Fruit fly (Drosophila melanogaster): ENCODE data around the gene Akh.
A peak's percentile ranks its signal among the peaks of the same experiment; 100 is the strongest.

Akh gene

DNA sequence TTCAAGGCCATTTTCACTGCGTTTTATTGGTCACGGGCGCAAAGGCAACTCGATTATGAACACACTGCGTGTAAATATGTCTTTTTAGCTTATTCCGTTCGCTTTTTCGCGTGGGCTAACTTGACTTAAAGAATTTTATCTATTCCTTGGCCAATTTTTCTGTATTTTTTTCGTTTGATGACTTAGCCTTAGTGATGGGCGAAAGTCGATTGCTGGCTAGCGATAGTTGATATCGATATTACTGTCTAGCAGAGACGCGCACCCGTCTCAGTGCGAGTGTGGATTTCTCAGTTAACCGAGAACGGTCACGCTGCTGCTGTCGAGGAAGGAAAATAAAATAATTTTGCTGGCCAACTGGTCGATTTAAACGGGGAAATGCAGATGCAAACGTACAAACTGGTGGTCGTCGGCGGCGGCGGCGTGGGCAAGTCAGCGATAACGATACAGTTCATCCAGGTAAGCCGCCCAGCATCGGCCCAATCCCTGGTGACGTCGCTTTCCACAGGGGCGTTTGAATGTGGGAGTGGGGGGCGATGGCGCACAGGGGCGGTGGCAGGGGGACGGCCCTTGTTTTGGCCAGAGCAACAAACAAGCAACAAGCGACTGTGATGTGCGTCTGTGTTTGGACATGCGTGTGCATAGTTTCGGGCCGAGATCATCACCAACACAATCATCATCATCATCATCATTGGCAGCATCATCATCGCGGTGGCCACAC, 2.3 kb upstream of the Akh start, which contains the start of the genes Rop and Ras64B (continued):
- TF ChIP-seq Taf1 (GFP tag; IDR thresholded peaks at IDR 0.05) (no peak), sisA (GFP tag; IDR thresholded peaks at IDR 0.05) (no peak), HLHmδ (GFP tag; optimal IDR thresholded peaks at IDR 0.05) (no peak), trh (GFP tag; optimal IDR thresholded peaks at IDR 0.05) (no peak), phol (tag; optimal IDR thresholded peaks at IDR 0.05) (peak; percentile 62), CG7839 (tag; optimal IDR thresholded peaks at IDR 0.05) (no peak), bsh (GFP tag; optimal IDR thresholded peaks at IDR 0.05) (no peak), CG8924 (tag; optimal IDR thresholded peaks at IDR 0.05) (peak; percentile 61), chn (GFP tag; optimal IDR thresholded peaks at IDR 0.05) (peak; percentile 51), CG3847 (GFP tag; IDR thresholded peaks at IDR 0.05) (peak; percentile 48), CG9797 (GFP tag; optimal IDR thresholded peaks at IDR 0.05) (peak; percentile 96), tio (GFP tag; optimal IDR thresholded peaks at IDR 0.05) (no peak), Dek (tag; optimal IDR thresholded peaks at IDR 0.05) (peak; percentile 43), kay (GFP tag; optimal IDR thresholded peaks at IDR 0.05) (peak; percentile 86), ssp (GFP tag; IDR thresholded peaks at IDR 0.05) (no peak), H15 (GFP tag; IDR thresholded peaks at IDR 0.05) (no peak), CG13296 (GFP tag; optimal IDR thresholded peaks at IDR 0.05) (no peak), CG17829 (tag; optimal IDR thresholded peaks at IDR 0.05) (peak; percentile 56), Hr51 (GFP tag; optimal IDR thresholded peaks at IDR 0.05) (peak in 1 of 2 experiments; percentile 39), bab2 (GFP tag; optimal IDR thresholded peaks at IDR 0.05) (no peak), CG10565 (GFP tag; optimal IDR thresholded peaks at IDR 0.05) (no peak), NK7.1 (GFP tag; optimal IDR thresholded peaks at IDR 0.05) (peak; percentile 20), unc-4 (GFP tag; IDR thresholded peaks at IDR 0.05; ENCODE audit: partially characterized antibody) (peak; percentile 89), zfh2 (GFP tag; optimal IDR thresholded peaks at IDR 0.05) (peak; percentile 1), E2f2 (GFP tag; IDR thresholded peaks at IDR 0.05) (peak; percentile 58), Sin3A (optimal IDR thresholded peaks at IDR 0.05) (peak; percentile 91), ara (GFP tag; IDR thresholded peaks at IDR 0.05) (no peak), CG10274 (GFP tag; optimal IDR thresholded peaks at IDR 0.05) (no peak), CG12219 (GFP tag; optimal IDR thresholded peaks at IDR 0.05) (no peak), Xbp1 (GFP tag; optimal IDR thresholded peaks at IDR 0.05) (peak; percentile 17), CG13424 (tag; optimal IDR thresholded peaks at IDR 0.05) (no peak), dimm (GFP tag; IDR thresholded peaks at IDR 0.05) (no peak), cas (GFP tag; IDR thresholded peaks at IDR 0.05) (no peak), CG11085 (GFP tag; IDR thresholded peaks at IDR 0.05) (no peak), HmgD (GFP tag; optimal IDR thresholded peaks at IDR 0.05) (peak; percentile 75), Scr (GFP tag; IDR thresholded peaks at IDR 0.05; ENCODE audit: partially characterized antibody) (peak; percentile 85), CG10209 (GFP tag; optimal IDR thresholded peaks at IDR 0.05) (no peak), sens-2 (GFP tag; IDR thresholded peaks at IDR 0.05) (no peak), CG10366 (GFP tag; IDR thresholded peaks at IDR 0.05) (no peak), eve (GFP tag; optimal IDR thresholded peaks at IDR 0.05) (no peak), cwo (GFP tag; optimal IDR thresholded peaks at IDR 0.05) (no peak), C15 (GFP tag; IDR thresholded peaks at IDR 0.05) (no peak), ase (GFP tag; IDR thresholded peaks at IDR 0.05) (no peak), CG33213 (GFP tag; optimal IDR thresholded peaks at IDR 0.05) (peak; percentile 78), CG7745 (tag; optimal IDR thresholded peaks at IDR 0.05) (no peak), Myb (GFP tag; optimal IDR thresholded peaks at IDR 0.05) (peak; percentile 62), pfk (GFP tag; optimal IDR thresholded peaks at IDR 0.05) (no peak), CG17359 (tag; optimal IDR thresholded peaks at IDR 0.05) (peak; percentile 5), CG11247 (GFP tag; IDR thresholded peaks at IDR 0.05) (no peak), Ets97D (GFP tag; optimal IDR thresholded peaks at IDR 0.05) (peak; percentile 82), CG11456 (GFP tag; IDR thresholded peaks at IDR 0.05) (no peak)

Measured in whole organism, embryonic.